Worm (Caenorhabditis elegans) whole organism, young adult: ENCODE data around the gene Y39G8B.10.

Experiments
- F55B11.4 ChIP-seq: sonication (generic microtip); optimal IDR thresholded peaks from 2 replicates; lab custom pipeline; 2016; ENCODE audit warnings: missing compliant biosample characterization, missing genetic modification characterization, borderline replicate concordance; ENCODE audit not compliant: insufficient read depth
- Y56A3A.18 ChIP-seq: fragments of 200-800 bp; sonication (Bioruptor generic); IDR thresholded peaks from 2 replicates; pipeline ENCODE4 v1.3.6; 2022; ENCODE audit warnings: missing genetic modification reagents, missing genetic modification characterization, missing compliant biosample characterization

DNA sequence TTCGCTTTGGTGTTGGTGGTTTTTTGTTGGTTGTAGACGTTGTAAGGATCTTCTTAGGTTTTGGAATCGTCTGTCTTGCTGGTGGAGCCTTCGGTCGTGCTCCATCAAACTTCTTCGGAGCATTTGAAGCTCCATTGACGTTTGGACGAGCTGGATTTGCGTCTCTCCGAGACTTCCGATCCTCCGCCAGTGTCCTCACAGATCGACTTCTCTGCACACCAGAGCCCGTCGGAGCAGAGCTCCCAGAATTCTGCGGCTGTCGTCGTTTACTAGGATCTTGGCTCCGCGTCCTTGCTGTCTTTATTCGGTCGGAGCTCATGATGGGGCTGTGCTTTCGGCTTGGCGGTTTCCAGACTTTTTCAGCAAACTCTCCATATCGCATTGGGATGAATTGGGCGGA, 21.3 kb downstream of the Y39G8B.10 start:
- TF ChIP-seq Y56A3A.18 (no peak), F55B11.4 (tag; lab: Kevin White, UChicago) (no peak)
